Worm (Caenorhabditis elegans) whole organism, L3 larva: Measurements from ENCODE around the gene prp-40.

Experiments used
- R02D3.7 ChIP-seq: fragments of 150-350 bp; optimal IDR thresholded peaks from 2 replicates; lab custom pipeline; 2014; ENCODE audit warnings: missing biosample characterization, missing genetic modification characterization
- ZK546.5 ChIP-seq: sonication (generic microtip); optimal IDR thresholded peaks from 2 replicates; lab custom pipeline; 2017; ENCODE audit warnings: missing biosample characterization, missing genetic modification characterization
- aly-2 ChIP-seq: fragments of 150-350 bp; optimal IDR thresholded peaks from 2 replicates; lab custom pipeline; 2014; ENCODE audit warnings: missing biosample characterization, missing genetic modification characterization
- ceh-16 ChIP-seq: sonication (generic microtip); optimal IDR thresholded peaks from 2 replicates; lab custom pipeline; 2017; ENCODE audit warnings: missing biosample characterization, missing genetic modification characterization
- ceh-28 ChIP-seq: fragments of 150-350 bp; optimal IDR thresholded peaks from 2 replicates; lab custom pipeline; 2014; ENCODE audit warnings: missing biosample characterization, missing genetic modification reagents, missing genetic modification characterization
- ceh-82 ChIP-seq: fragments of 150-350 bp; optimal IDR thresholded peaks from 2 replicates; lab custom pipeline; 2014; ENCODE audit warnings: missing biosample characterization, missing genetic modification characterization
- daf-12 ChIP-seq: fragments of 150-350 bp; optimal IDR thresholded peaks from 2 replicates; lab custom pipeline; 2014; ENCODE audit warnings: missing biosample characterization, missing genetic modification reagents, missing genetic modification characterization
- egl-5 ChIP-seq: fragments of 150-350 bp; optimal IDR thresholded peaks from 2 replicates; lab custom pipeline; 2017; ENCODE audit warnings: missing biosample characterization, missing genetic modification reagents, missing genetic modification characterization, inconsistent platforms
- elt-2 ChIP-seq: sonication (generic microtip); optimal IDR thresholded peaks from 2 replicates; lab custom pipeline; 2016; ENCODE audit warnings: missing genetic modification reagents, mild to moderate bottlenecking, missing genetic modification characterization, missing compliant biosample characterization
- elt-3 ChIP-seq, 3 experiments: fragments of 150-350 bp in 1 of 3; sonication (generic microtip) in 2 of 3; optimal IDR thresholded peaks; 2 replicates in 2 of 3; 4 replicates in 1 of 3; lab custom pipeline; 2014 to 2017; ENCODE audit warnings: missing biosample characterization in 3 of 3, missing genetic modification characterization in 3 of 3
- eor-1 ChIP-seq, 2 experiments: fragments of 150-350 bp; optimal IDR thresholded peaks; 2 replicates each; lab custom pipeline; 2014 to 2018; ENCODE audit warnings: missing biosample characterization in 2 of 2, missing genetic modification characterization in 2 of 2
- fos-1 ChIP-seq: fragments of 150-350 bp; optimal IDR thresholded peaks from 2 replicates; lab custom pipeline; 2014; ENCODE audit warnings: missing biosample characterization, missing genetic modification characterization
- hmg-11 ChIP-seq: sonication (generic microtip); optimal IDR thresholded peaks from 2 replicates; lab custom pipeline; 2016; ENCODE audit warnings: missing genetic modification characterization, missing compliant biosample characterization
- lin-15B ChIP-seq: fragments of 150-350 bp; optimal IDR thresholded peaks from 2 replicates; lab custom pipeline; 2014; ENCODE audit warnings: missing biosample characterization, missing genetic modification characterization
- lin-39 ChIP-seq: fragments of 150-350 bp; optimal IDR thresholded peaks from 2 replicates; lab custom pipeline; 2018; ENCODE audit warnings: missing biosample characterization, missing genetic modification reagents, missing genetic modification characterization
- lsy-12 ChIP-seq: sonication (generic microtip); optimal IDR thresholded peaks from 2 replicates; lab custom pipeline; 2016; ENCODE audit warnings: mild to moderate bottlenecking, missing genetic modification characterization, missing compliant biosample characterization
- mdl-1 ChIP-seq: fragments of 150-350 bp; optimal IDR thresholded peaks from 2 replicates; lab custom pipeline; 2014; ENCODE audit warnings: missing biosample characterization, missing genetic modification characterization
- mml-1 ChIP-seq: fragments of 150-350 bp; sonication (generic microtip); optimal IDR thresholded peaks from 3 replicates; lab custom pipeline; 2014; ENCODE audit warnings: missing biosample characterization, missing genetic modification characterization
- nfya-1 ChIP-seq: sonication (generic microtip); optimal IDR thresholded peaks from 2 replicates; lab custom pipeline; 2017; ENCODE audit warnings: missing genetic modification characterization, mild to moderate bottlenecking, missing compliant biosample characterization, antibody characterized with exemption, moderate library complexity; ENCODE audit not compliant: insufficient read depth
- nhr-11 ChIP-seq: fragments of 150-350 bp; optimal IDR thresholded peaks from 2 replicates; lab custom pipeline; 2014; ENCODE audit warnings: missing biosample characterization, missing genetic modification characterization
- nhr-12 ChIP-seq: fragments of 150-350 bp; optimal IDR thresholded peaks from 2 replicates; lab custom pipeline; 2014; ENCODE audit warnings: missing biosample characterization, missing genetic modification characterization
- nhr-23 ChIP-seq: fragments of 150-350 bp; optimal IDR thresholded peaks from 2 replicates; lab custom pipeline; 2014; ENCODE audit warnings: missing biosample characterization, missing genetic modification reagents, missing genetic modification characterization
- nhr-237 ChIP-seq: fragments of 150-350 bp; optimal IDR thresholded peaks from 2 replicates; lab custom pipeline; 2014; ENCODE audit warnings: missing biosample characterization, missing genetic modification characterization
- nhr-25 ChIP-seq: sonication (generic microtip); optimal IDR thresholded peaks from 2 replicates; lab custom pipeline; 2017; ENCODE audit warnings: missing biosample characterization, missing genetic modification characterization
- nhr-43 ChIP-seq: sonication (generic microtip); optimal IDR thresholded peaks from 2 replicates; lab custom pipeline; 2016; ENCODE audit warnings: mild to moderate bottlenecking, missing genetic modification characterization, missing compliant biosample characterization; ENCODE audit not compliant: poor library complexity, severe bottlenecking
- nhr-67 ChIP-seq: fragments of 150-350 bp; optimal IDR thresholded peaks from 2 replicates; lab custom pipeline; 2014; ENCODE audit warnings: missing biosample characterization, missing genetic modification characterization
- nhr-76 ChIP-seq: fragments of 150-350 bp; sonication (generic microtip); optimal IDR thresholded peaks from 5 replicates; lab custom pipeline; 2014; ENCODE audit warnings: missing biosample characterization, missing genetic modification characterization
- nhr-77 ChIP-seq: fragments of 150-350 bp; optimal IDR thresholded peaks from 2 replicates; lab custom pipeline; 2014; ENCODE audit warnings: missing biosample characterization, missing genetic modification characterization
- pha-4 ChIP-seq: fragments of 150-350 bp; optimal IDR thresholded peaks from 2 replicates; lab custom pipeline; 2014; ENCODE audit warnings: missing biosample characterization, missing genetic modification reagents, missing genetic modification characterization
- sea-2 ChIP-seq: fragments of 150-350 bp; sonication (generic microtip); optimal IDR thresholded peaks from 4 replicates; lab custom pipeline; 2014; ENCODE audit warnings: missing biosample characterization, missing genetic modification reagents, missing genetic modification characterization
- skn-1 ChIP-seq: fragments of 150-350 bp; optimal IDR thresholded peaks from 2 replicates; lab custom pipeline; 2014; ENCODE audit warnings: missing biosample characterization, missing genetic modification characterization
- tbx-2 ChIP-seq: sonication (generic microtip); optimal IDR thresholded peaks from 2 replicates; lab custom pipeline; 2016; ENCODE audit warnings: mild to moderate bottlenecking, missing genetic modification characterization, missing compliant biosample characterization
- zag-1 ChIP-seq: fragments of 150-350 bp; optimal IDR thresholded peaks from 2 replicates; lab custom pipeline; 2014; ENCODE audit warnings: missing biosample characterization, missing genetic modification characterization
- ztf-11 ChIP-seq: fragments of 150-350 bp; optimal IDR thresholded peaks from 2 replicates; lab custom pipeline; 2014; ENCODE audit warnings: missing biosample characterization, missing genetic modification characterization
- ztf-4 ChIP-seq: fragments of 150-350 bp; optimal IDR thresholded peaks from 2 replicates; lab custom pipeline; 2014; ENCODE audit warnings: missing biosample characterization, missing genetic modification characterization

Gene prp-40

ce11 chrIII:9556300-9556699, 34.4 kb downstream of the prp-40 start, which contains the start of gene ZK1098.11:
Gene ZK1098.11, plus strand, starts transcription at chrIII:9556600.
- TF ChIP-seq nhr-12 (tag; lab: Kevin White, UChicago) (no peak), hmg-11 (tag; lab: Kevin White, UChicago) (no peak), ZK546.5 (tag; lab: Kevin White, UChicago) (no peak), ztf-4 (tag; lab: Kevin White, UChicago) (no peak), ztf-11 (tag; lab: Kevin White, UChicago) (no peak), elt-2 (no peak), nhr-67 (tag; lab: Kevin White, UChicago) (no peak), aly-2 (no peak), R02D3.7 (tag; lab: Kevin White, UChicago) (no peak), eor-1 (tag; optimal IDR thresholded peaks at IDR 0.05; lab: Kevin White, UChicago) (no peak), nhr-25 (tag; lab: Kevin White, UChicago) (no peak), ceh-82 (no peak), lin-15B (tag; lab: Kevin White, UChicago) (no peak), egl-5 (no peak), pha-4 (tag; lab: Kevin White, UChicago) (no peak), nhr-237 (no peak), nhr-43 (tag; lab: Kevin White, UChicago) (no peak), fos-1 (tag; lab: Kevin White, UChicago) (no peak)

ce11 chrIII:9558463-9558862, 36.6 kb downstream of the prp-40 start, which contains the start of gene C48B4.6:
Gene C48B4.6, minus strand, starts transcription at chrIII:9558563.
- TF ChIP-seq R02D3.7 (tag; lab: Kevin White, UChicago) (no peak), ceh-28 (tag; lab: Kevin White, UChicago) (no peak), lin-39 (no peak), skn-1 (tag; lab: Kevin White, UChicago) (no peak), mml-1 (tag; lab: Kevin White, UChicago) (no peak), nhr-43 (tag; lab: Kevin White, UChicago) (no peak), nhr-67 (tag; lab: Kevin White, UChicago) (no peak), ZK546.5 (tag; lab: Kevin White, UChicago) (no peak), ceh-82 (no peak), lsy-12 (no peak), aly-2 (no peak)
- TF ChIP-seq, all 47 proteins: peak for 0

- TF ChIP-seq ceh-16 (tag; lab: Kevin White, UChicago) = no peak
- no peak for TF ChIP-seq zag-1 (tag; lab: Kevin White, UChicago)
- TF ChIP-seq nhr-25 (tag; lab: Kevin White, UChicago) = no peak
- TF ChIP-seq lin-39 = no peak
- TF ChIP-seq nhr-77 = no peak
These were observed 37.6 kb downstream of the prp-40 start, which contains the start of gene C48B4.7 for ce11 chrIII:9559381-9559881. Gene C48B4.7, minus strand, starts transcription at chrIII:9559431.

- no peak for TF ChIP-seq nhr-23 (tag; lab: Kevin White, UChicago)
- no peak for TF ChIP-seq eor-1 (tag; optimal IDR thresholded peaks at IDR 0.05; lab: Kevin White, UChicago)
- no peak for TF ChIP-seq nhr-77
- no peak for TF ChIP-seq nhr-67 (tag; lab: Kevin White, UChicago)
- TF ChIP-seq nhr-25 (tag; lab: Kevin White, UChicago) = no peak
- TF ChIP-seq nhr-11 = no peak
- no peak for TF ChIP-seq nhr-237
- no peak for TF ChIP-seq mdl-1 (tag; lab: Kevin White, UChicago)
- no peak for TF ChIP-seq hmg-11 (tag; lab: Kevin White, UChicago)
- no peak for TF ChIP-seq ZK546.5 (tag; lab: Kevin White, UChicago)
- no peak for TF ChIP-seq nhr-76 (tag; lab: Kevin White, UChicago)
- TF ChIP-seq, all 47 proteins: peak for 0
These were observed 39.3 kb downstream of the prp-40 start, which contains the start of gene C48B4.8 for ce11 chrIII:9561158-9561557. Gene C48B4.8, minus strand, starts transcription at chrIII:9561258.

- TF ChIP-seq sea-2 (GFP tag; lab: Kevin White, UChicago) = no peak
These were observed 41.4 kb downstream of the prp-40 start, which contains the start of gene C48B4.9 for ce11 chrIII:9563235-9563634. Gene C48B4.9, minus strand, starts transcription at chrIII:9563335.

ce11 chrIII:9564410-9564809, 42.5 kb downstream of the prp-40 start, which contains the start of gene C48B4.10:
Gene C48B4.10, minus strand, starts transcription at chrIII:9564510.
- TF ChIP-seq nhr-77 (no peak), nhr-12 (tag; lab: Kevin White, UChicago) (no peak), elt-3 (tag; optimal IDR thresholded peaks at IDR 0.05; lab: Kevin White, UChicago) (no peak), ceh-28 (tag; lab: Kevin White, UChicago) (no peak), daf-12 (no peak), fos-1 (tag; lab: Kevin White, UChicago) (no peak), eor-1 (tag; optimal IDR thresholded peaks at IDR 0.05; lab: Kevin White, UChicago) (no peak), nfya-1 (no peak), aly-2 (no peak), elt-2 (no peak), tbx-2 (tag; lab: Kevin White, UChicago) (no peak), R02D3.7 (tag; lab: Kevin White, UChicago) (no peak), egl-5 (no peak), sea-2 (GFP tag; lab: Kevin White, UChicago) (no peak)
